Fruit fly (Drosophila melanogaster): ENCODE measurements around the gene Dis3.

- TF ChIP-seq sv (GFP tag; optimal IDR thresholded peaks at IDR 0.05): no peak
- no peak for TF ChIP-seq Abd-B (GFP tag; optimal IDR thresholded peaks at IDR 0.05)
- TF ChIP-seq Rel (GFP tag; optimal IDR thresholded peaks at IDR 0.05): no peak
- TF ChIP-seq Rel (tag; optimal IDR thresholded peaks at IDR 0.05): no peak
- TF ChIP-seq pan (optimal IDR thresholded peaks at IDR 0.05): no peak
- TF ChIP-seq fru (GFP tag; optimal IDR thresholded peaks at IDR 0.05): no peak
- no peak for TF ChIP-seq tai (GFP tag; optimal IDR thresholded peaks at IDR 0.05)
These were observed 31.8 kb downstream of the Dis3 start, which contains the start of the genes CG17784 and CG13613 for dm6 chr3R:24364880-24365604.

Data from whole organism, wandering third instar larva.